Worm (Caenorhabditis elegans): ENCODE data around the gene acp-7.

DNA sequence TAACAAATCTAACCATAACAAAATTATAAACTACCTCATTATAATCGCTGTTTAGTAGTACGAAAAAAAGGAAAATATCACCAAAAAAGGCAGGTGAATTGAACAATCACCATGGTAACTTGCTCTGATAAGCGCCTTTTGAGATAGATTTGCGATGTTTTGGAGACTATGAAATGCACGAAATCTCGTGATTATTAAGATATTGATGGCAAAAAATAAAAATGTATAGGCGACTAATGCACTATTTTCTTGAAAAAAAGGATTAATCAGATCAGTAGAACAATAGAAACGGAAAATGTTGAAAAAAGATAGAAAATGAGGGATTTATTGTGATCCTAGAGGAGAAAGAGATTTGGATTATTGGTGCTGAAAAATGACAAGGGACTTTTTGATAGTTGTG, 42.9 kb downstream of the acp-7 start:
- no peak for TF ChIP-seq pqm-1 (tag; optimal IDR thresholded peaks at IDR 0.05)
- no peak for TF ChIP-seq fos-1 (tag; optimal IDR thresholded peaks at IDR 0.05)
- no peak for TF ChIP-seq nhr-77 (tag; optimal IDR thresholded peaks at IDR 0.05)
- no peak for TF ChIP-seq ZK546.5 (tag; optimal IDR thresholded peaks at IDR 0.05)
- TF ChIP-seq unc-62 (GFP tag; optimal IDR thresholded peaks at IDR 0.05 in 1 of 2) = no peak
- TF ChIP-seq unc-62 (tag; optimal IDR thresholded peaks at IDR 0.05) = no peak
- TF ChIP-seq mdl-1 (tag; optimal IDR thresholded peaks at IDR 0.05) = no peak
- TF ChIP-seq ceh-28 (tag; optimal IDR thresholded peaks at IDR 0.05) = no peak
- TF ChIP-seq nhr-237 (tag; optimal IDR thresholded peaks at IDR 0.05) = no peak
- no peak for TF ChIP-seq nhr-25 (tag; optimal IDR thresholded peaks at IDR 0.05; ENCODE audit: borderline replicate concordance, insufficient read depth)
- no peak for TF ChIP-seq zip-11 (GFP tag; IDR thresholded peaks at IDR 0.05)
- TF ChIP-seq sdz-12 (GFP tag; optimal IDR thresholded peaks at IDR 0.05) = no peak
